Worm (Caenorhabditis elegans) whole organism, early embryonic: Measurements from ENCODE around the gene egrh-2.

Experiments used
- B0310.2 ChIP-seq: sonication (generic microtip); optimal IDR thresholded peaks from 2 replicates; lab custom pipeline; 2016; ENCODE audit warnings: mild to moderate bottlenecking, missing genetic modification characterization, missing compliant biosample characterization
- F13C5.2 ChIP-seq: sonication (generic microtip); optimal IDR thresholded peaks from 2 replicates; lab custom pipeline; 2017; ENCODE audit warnings: mild to moderate bottlenecking, missing genetic modification characterization, inconsistent platforms, missing compliant biosample characterization
- aly-1 ChIP-seq: sonication (generic microtip); optimal IDR thresholded peaks from 2 replicates; lab custom pipeline; 2016; ENCODE audit warnings: missing genetic modification characterization, missing compliant biosample characterization
- ama-1 ChIP-seq: fragments of 150-350 bp; optimal IDR thresholded peaks from 2 replicates; lab custom pipeline; 2014
- ceh-13 ChIP-seq: fragments of 200-800 bp; sonication (Bioruptor generic); optimal IDR thresholded peaks from 2 replicates; lab custom pipeline; 2018; ENCODE audit warnings: mild to moderate bottlenecking, missing genetic modification characterization, missing compliant biosample characterization
- ceh-36 ChIP-seq: sonication (generic microtip); optimal IDR thresholded peaks from 2 replicates; lab custom pipeline; 2016; ENCODE audit warnings: missing genetic modification characterization, inconsistent platforms, missing compliant biosample characterization
- ets-7 ChIP-seq: sonication (generic microtip); optimal IDR thresholded peaks from 2 replicates; lab custom pipeline; 2016; ENCODE audit warnings: missing genotype, missing genetic modification characterization, missing compliant biosample characterization
- flt-1 ChIP-seq: fragments of 200-800 bp; sonication (Bioruptor generic); IDR thresholded peaks from 2 replicates; pipeline ENCODE4 v1.3.6; 2022; ENCODE audit warnings: missing genetic modification characterization, missing compliant biosample characterization
- hmbx-1 ChIP-seq: sonication (generic microtip); optimal IDR thresholded peaks from 2 replicates; lab custom pipeline; 2016; ENCODE audit warnings: mild to moderate bottlenecking, missing genetic modification characterization, missing compliant biosample characterization
- hmg-4 ChIP-seq: fragments of 200-800 bp; sonication (Bioruptor generic); optimal IDR thresholded peaks from 2 replicates; lab custom pipeline; 2018; ENCODE audit warnings: mild to moderate bottlenecking, missing genetic modification characterization, missing compliant biosample characterization
- hnd-1 ChIP-seq: sonication (generic microtip); optimal IDR thresholded peaks from 2 replicates; lab custom pipeline; 2016; ENCODE audit warnings: missing genetic modification characterization, missing compliant biosample characterization
- pes-1 ChIP-seq: fragments of 200-800 bp; sonication (Bioruptor generic); IDR thresholded peaks from 2 replicates; pipeline ENCODE4 v1.3.6; 2022; ENCODE audit warnings: missing genetic modification reagents, missing genetic modification characterization, missing compliant biosample characterization
- scrt-1 ChIP-seq: fragments of 200-800 bp; sonication (Bioruptor generic); IDR thresholded peaks from 2 replicates; pipeline ENCODE4 v1.3.6; 2022; ENCODE audit warnings: missing genetic modification characterization, missing compliant biosample characterization
- sea-1 ChIP-seq: fragments of 200-800 bp; sonication (Bioruptor generic); conservative IDR thresholded peaks from 2 replicates; pipeline ENCODE4 v1.3.6; 2022; ENCODE audit warnings: missing genetic modification characterization, missing compliant biosample characterization
- tbx-11 ChIP-seq: fragments of 200-800 bp; sonication (Bioruptor generic); IDR thresholded peaks from 2 replicates; pipeline ENCODE4 v1.3.6; 2022; ENCODE audit warnings: missing genetic modification characterization, missing compliant biosample characterization
- tbx-37 ChIP-seq: fragments of 200-800 bp; sonication (Bioruptor generic); conservative IDR thresholded peaks from 2 replicates; pipeline ENCODE4 v1.3.6; 2022; ENCODE audit warnings: missing genetic modification reagents, missing genetic modification characterization, missing compliant biosample characterization
- tra-4 ChIP-seq: sonication (generic microtip); optimal IDR thresholded peaks from 2 replicates; lab custom pipeline; 2017; ENCODE audit warnings: missing genetic modification characterization, missing compliant biosample characterization

The egrh-2 gene

ce11 chrIV:1012447-1012846 lies 22.2 kb upstream of the egrh-2 start, which contains the start of gene rbm-39:
Gene rbm-39 (plus strand): TSS chrIV:1012624.
- no peak for TF ChIP-seq aly-1 (tag; lab: Kevin White, UChicago)
- TF ChIP-seq tra-4 (tag; lab: Kevin White, UChicago): no peak
- peak; percentile 51 for TF ChIP-seq F13C5.2 (tag; lab: Kevin White, UChicago)
- no peak for TF ChIP-seq ceh-13 (GFP tag; lab: Kevin White, UChicago)
- TF ChIP-seq tbx-37 (GFP tag; lab: Robert Waterston, UW): no peak
- TF ChIP-seq hnd-1 (tag; lab: Kevin White, UChicago): no peak
- TF ChIP-seq B0310.2 (tag; lab: Kevin White, UChicago): no peak
- TF ChIP-seq tbx-11 (GFP tag; lab: Robert Waterston, UW): no peak
- no peak for TF ChIP-seq ama-1 (lab: Kevin White, UChicago)
- no peak for TF ChIP-seq ets-7 (tag; lab: Kevin White, UChicago)
- TF ChIP-seq scrt-1 (GFP tag; lab: Robert Waterston, UW): no peak
- no peak for TF ChIP-seq hmbx-1 (tag; lab: Kevin White, UChicago)
- TF ChIP-seq pes-1 (GFP tag; lab: Robert Waterston, UW): peak; percentile 52; the same call in 1 of the 2 replicates
- TF ChIP-seq ceh-36 (tag; lab: Kevin White, UChicago): no peak
- TF ChIP-seq sea-1 (GFP tag; lab: Robert Waterston, UW): no peak

- TF ChIP-seq tbx-37 (GFP tag; lab: Robert Waterston, UW) (no peak), ceh-13 (GFP tag; lab: Kevin White, UChicago) (no peak), hnd-1 (tag; lab: Kevin White, UChicago) (no peak), flt-1 (no peak), ets-7 (tag; lab: Kevin White, UChicago) (no peak)
Measured at ce11 chrIV:1011776-1012175, 21.5 kb upstream of the egrh-2 start.

- TF ChIP-seq hmg-4 (GFP tag; lab: Kevin White, UChicago) (no peak), F13C5.2 (tag; lab: Kevin White, UChicago) (no peak), hnd-1 (tag; lab: Kevin White, UChicago) (no peak), ceh-13 (GFP tag; lab: Kevin White, UChicago) (no peak)
Measured at ce11 chrIV:1010212-1010611, 20.0 kb upstream of the egrh-2 start, which contains the start of gene atg-3. Gene atg-3 (plus strand): TSS chrIV:1010512.

ce11 chrIV:1009546-1009945 lies 19.3 kb upstream of the egrh-2 start, which contains the start of gene Y55F3AM.9:
Gene Y55F3AM.9 (minus strand): TSS chrIV:1009734.
- TF ChIP-seq ceh-36 (tag; lab: Kevin White, UChicago) (no peak), tra-4 (tag; lab: Kevin White, UChicago) (no peak), tbx-37 (GFP tag; lab: Robert Waterston, UW) (no peak), tbx-11 (GFP tag; lab: Robert Waterston, UW) (no peak), F13C5.2 (tag; lab: Kevin White, UChicago) (no peak)

ce11 chrIV:1006662-1007061 lies 16.4 kb upstream of the egrh-2 start:
- TF ChIP-seq flt-1 (no peak), ama-1 (lab: Kevin White, UChicago) (no peak), ets-7 (tag; lab: Kevin White, UChicago) (no peak), pes-1 (GFP tag; lab: Robert Waterston, UW) (no peak), tbx-37 (GFP tag; lab: Robert Waterston, UW) (no peak), ceh-13 (GFP tag; lab: Kevin White, UChicago) (no peak), B0310.2 (tag; lab: Kevin White, UChicago) (no peak), hmbx-1 (tag; lab: Kevin White, UChicago) (no peak), F13C5.2 (tag; lab: Kevin White, UChicago) (no peak), hmg-4 (GFP tag; lab: Kevin White, UChicago) (no peak), ceh-36 (tag; lab: Kevin White, UChicago) (no peak), aly-1 (tag; lab: Kevin White, UChicago) (no peak), tra-4 (tag; lab: Kevin White, UChicago) (no peak), sea-1 (GFP tag; lab: Robert Waterston, UW) (no peak), hnd-1 (tag; lab: Kevin White, UChicago) (no peak)

ce11 chrIV:1005761-1006160 lies 15.5 kb upstream of the egrh-2 start, which contains the start of gene immp-2:
Gene immp-2 (minus strand): TSS chrIV:1005861.
- TF ChIP-seq pes-1 (GFP tag; lab: Robert Waterston, UW): no peak

ce11 chrIV:1000441-1000840 lies 10.2 kb upstream of the egrh-2 start:
- no peak for TF ChIP-seq ama-1 (lab: Kevin White, UChicago)
- TF ChIP-seq ceh-13 (GFP tag; lab: Kevin White, UChicago): no peak
- TF ChIP-seq ceh-36 (tag; lab: Kevin White, UChicago): no peak
- TF ChIP-seq tbx-37 (GFP tag; lab: Robert Waterston, UW): no peak
- TF ChIP-seq tbx-11 (GFP tag; lab: Robert Waterston, UW): no peak
- no peak for TF ChIP-seq hmg-4 (GFP tag; lab: Kevin White, UChicago)
- no peak for TF ChIP-seq scrt-1 (GFP tag; lab: Robert Waterston, UW)
- no peak for TF ChIP-seq tra-4 (tag; lab: Kevin White, UChicago)
- TF ChIP-seq sea-1 (GFP tag; lab: Robert Waterston, UW): no peak

- no peak for TF ChIP-seq tbx-37 (GFP tag; lab: Robert Waterston, UW)
- TF ChIP-seq ceh-13 (GFP tag; lab: Kevin White, UChicago): no peak
- TF ChIP-seq ceh-36 (tag; lab: Kevin White, UChicago): no peak
- no peak for TF ChIP-seq tra-4 (tag; lab: Kevin White, UChicago)
- TF ChIP-seq scrt-1 (GFP tag; lab: Robert Waterston, UW): no peak
- TF ChIP-seq tbx-11 (GFP tag; lab: Robert Waterston, UW): no peak
Measured at ce11 chrIV:999675-1000074, 9.4 kb upstream of the egrh-2 start.
